Fruit fly (Drosophila melanogaster) whole organism, pupa: Measurements from ENCODE around the gene CG12502.

Experiments used
- CG13204 ChIP-seq: fragments of 200-800 bp; sonication (Bioruptor generic); optimal IDR thresholded peaks from 2 replicates; lab custom pipeline; 2018; ENCODE audit warnings: missing biosample characterization, mild to moderate bottlenecking, missing genetic modification characterization, moderate library complexity
- CG8159 ChIP-seq: fragments of 200-800 bp; sonication (Bioruptor generic); optimal IDR thresholded peaks from 3 replicates; lab custom pipeline; 2018; ENCODE audit warnings: missing biosample characterization, mild to moderate bottlenecking, missing genetic modification characterization, moderate library complexity
- Ets98B ChIP-seq: fragments of 200-800 bp; sonication (Bioruptor generic); IDR thresholded peaks from 2 replicates; pipeline ENCODE4 v1.3.6; 2022; ENCODE audit warnings: missing biosample characterization, missing genetic modification characterization
- Pif1A ChIP-seq: fragments of 200-800 bp; sonication (Bioruptor generic); optimal IDR thresholded peaks from 3 replicates; lab custom pipeline; 2016; ENCODE audit warnings: missing biosample characterization, missing genetic modification characterization

- TF ChIP-seq Pif1A (GFP tag; lab: Kevin White, UChicago) (peak; percentile 33), CG8159 (tag; lab: Kevin White, UChicago) (no peak), CG13204 (no peak), Ets98B (GFP tag; lab: Robert Waterston, UW) (peak; percentile 55)
Observed at dm6 chr3L:819297-819886, 45.8 kb upstream of the CG12502 start.
